Fruit fly (Drosophila melanogaster) whole organism, pupa: ENCODE results near the gene cert.

ENCODE experiments used
- CG10348 ChIP-seq: fragments of 200-800 bp; sonication (Bioruptor generic); IDR thresholded peaks from 2 replicates; pipeline ENCODE4 v1.3.6; 2022; ENCODE audit warnings: missing biosample characterization, missing genetic modification characterization
- CG12605 ChIP-seq: fragments of 200-800 bp; sonication (Bioruptor generic); IDR thresholded peaks from 2 replicates; pipeline ENCODE4 v1.3.6; 2022; ENCODE audit warnings: missing biosample characterization, missing genetic modification characterization
- CG13204 ChIP-seq: fragments of 200-800 bp; sonication (Bioruptor generic); optimal IDR thresholded peaks from 2 replicates; lab custom pipeline; 2018; ENCODE audit warnings: missing biosample characterization, mild to moderate bottlenecking, missing genetic modification characterization, moderate library complexity
- CG14655 ChIP-seq: fragments of 200-800 bp; sonication (Bioruptor generic); optimal IDR thresholded peaks from 3 replicates; lab custom pipeline; 2017; ENCODE audit warnings: mild to moderate bottlenecking, missing biosample characterization, missing genetic modification reagents, missing genetic modification characterization
- CG15710 ChIP-seq: fragments of 200-800 bp; sonication (Bioruptor generic); optimal IDR thresholded peaks from 2 replicates; lab custom pipeline; 2018; ENCODE audit warnings: missing biosample characterization, mild to moderate bottlenecking, missing genetic modification characterization, moderate library complexity
- CG17806 ChIP-seq: fragments of 200-800 bp; sonication (Bioruptor generic); optimal IDR thresholded peaks from 2 replicates; lab custom pipeline; 2018; ENCODE audit warnings: missing biosample characterization, mild to moderate bottlenecking, missing genetic modification characterization, moderate library complexity
- CG32121 ChIP-seq: fragments of 200-800 bp; sonication (Bioruptor generic); IDR thresholded peaks from 2 replicates; pipeline ENCODE4 v1.3.6; 2022; ENCODE audit warnings: missing biosample characterization, missing genetic modification characterization
- CG34367 ChIP-seq: fragments of 200-800 bp; sonication (Bioruptor generic); optimal IDR thresholded peaks from 2 replicates; lab custom pipeline; 2018; ENCODE audit warnings: missing biosample characterization, mild to moderate bottlenecking, missing genetic modification characterization
- CG4496 ChIP-seq: fragments of 200-800 bp; sonication (Bioruptor generic); IDR thresholded peaks from 3 replicates; pipeline ENCODE4 v1.3.6; 2022; ENCODE audit warnings: missing biosample characterization, missing genetic modification characterization
- CG8159 ChIP-seq: fragments of 200-800 bp; sonication (Bioruptor generic); optimal IDR thresholded peaks from 3 replicates; lab custom pipeline; 2018; ENCODE audit warnings: missing biosample characterization, mild to moderate bottlenecking, missing genetic modification characterization, moderate library complexity
- CG8301 ChIP-seq: fragments of 200-800 bp; sonication (Bioruptor generic); optimal IDR thresholded peaks from 2 replicates; lab custom pipeline; 2018; ENCODE audit warnings: missing biosample characterization, mild to moderate bottlenecking, missing genetic modification characterization
- CG9948 ChIP-seq: fragments of 200-800 bp; sonication (Bioruptor generic); optimal IDR thresholded peaks from 2 replicates; lab custom pipeline; 2018; ENCODE audit warnings: missing biosample characterization, mild to moderate bottlenecking, missing genetic modification characterization, moderate library complexity
- D1 ChIP-seq: fragments of 200-800 bp; sonication (Bioruptor generic); optimal IDR thresholded peaks from 2 replicates; lab custom pipeline; 2018; ENCODE audit warnings: missing biosample characterization, mild to moderate bottlenecking, missing genetic modification characterization, moderate library complexity
- EcR ChIP-seq: fragments of 200-800 bp; sonication (Bioruptor generic); optimal IDR thresholded peaks from 3 replicates; lab custom pipeline; 2019; ENCODE audit warnings: missing biosample characterization, missing genetic modification characterization, mild to moderate bottlenecking, moderate library complexity, missing genetic modification reagents
- Ets98B ChIP-seq: fragments of 200-800 bp; sonication (Bioruptor generic); IDR thresholded peaks from 2 replicates; pipeline ENCODE4 v1.3.6; 2022; ENCODE audit warnings: missing biosample characterization, missing genetic modification characterization
- Pif1A ChIP-seq: fragments of 200-800 bp; sonication (Bioruptor generic); optimal IDR thresholded peaks from 3 replicates; lab custom pipeline; 2016; ENCODE audit warnings: missing biosample characterization, missing genetic modification characterization
- Pif1B ChIP-seq: fragments of 200-800 bp; sonication (Bioruptor generic); optimal IDR thresholded peaks from 3 replicates; lab custom pipeline; 2016; ENCODE audit warnings: missing biosample characterization, missing genetic modification characterization
- Snoo ChIP-seq: fragments of 200-800 bp; sonication (Bioruptor generic); optimal IDR thresholded peaks from 3 replicates; lab custom pipeline; 2017; ENCODE audit warnings: missing biosample characterization, mild to moderate bottlenecking, missing genetic modification characterization, inconsistent platforms
- fd96Ca ChIP-seq: fragments of 200-800 bp; sonication (Bioruptor generic); IDR thresholded peaks from 3 replicates; pipeline ENCODE4 v1.3.6; 2022; ENCODE audit warnings: missing biosample characterization, missing genetic modification characterization
- gl ChIP-seq: fragments of 200-800 bp; sonication (Bioruptor generic); optimal IDR thresholded peaks from 2 replicates; lab custom pipeline; 2018; ENCODE audit warnings: missing biosample characterization, mild to moderate bottlenecking, missing genetic modification characterization
- rn ChIP-seq: fragments of 200-800 bp; sonication (Bioruptor generic); IDR thresholded peaks from 2 replicates; pipeline ENCODE4 v1.3.6; 2022; ENCODE audit warnings: missing biosample characterization, missing genetic modification characterization

cert gene

DNA sequence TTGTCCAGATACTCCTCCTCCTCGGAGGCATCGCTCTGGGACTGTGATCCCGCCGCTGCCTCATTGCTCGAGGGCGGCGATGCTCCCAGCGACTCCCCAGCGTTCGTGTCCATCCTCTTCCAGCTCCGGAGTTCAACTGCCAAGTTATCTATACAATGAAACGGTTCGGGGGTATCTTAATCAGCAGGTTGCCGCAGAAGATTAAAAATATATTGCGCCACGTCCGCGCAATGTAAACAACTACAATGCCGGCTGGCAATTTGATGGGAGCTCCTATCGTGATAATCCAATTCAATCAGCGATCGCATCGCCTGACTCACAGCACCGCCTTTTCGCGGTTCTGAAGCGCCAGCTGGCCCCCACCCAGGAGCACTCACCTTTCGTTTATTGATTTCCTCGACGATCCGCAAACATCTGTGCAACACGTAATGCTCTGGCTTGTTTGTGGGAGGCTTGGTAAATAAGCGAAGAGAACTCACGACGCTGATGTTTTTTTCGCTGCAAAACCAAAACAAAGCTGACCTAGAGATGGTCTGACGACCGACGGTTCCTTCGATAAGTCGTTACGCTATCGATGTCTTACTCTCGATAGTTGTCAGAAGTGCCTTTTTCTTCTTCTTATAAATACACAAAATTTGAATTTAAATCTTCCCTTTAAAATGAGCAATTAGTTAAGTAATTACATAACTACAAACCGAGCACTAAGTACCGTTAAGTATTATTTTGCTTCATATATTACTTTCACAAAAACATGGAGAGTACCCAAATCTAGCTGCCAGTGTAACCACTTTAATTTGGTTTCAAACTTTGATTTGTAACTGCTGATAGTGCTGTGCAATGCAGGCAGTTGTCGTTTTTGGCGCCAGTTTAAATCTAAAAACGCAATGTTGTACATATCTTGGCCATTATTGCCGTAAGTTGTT, at the start of gene cert:
cert (minus strand) TSS at position 535 of the 923 bp plus-strand sequence.
- TF ChIP-seq CG4496 (GFP tag; lab: Robert Waterston, UW) = 0 out of 3 replicates have a peak, but pooled peaks have one; percentile 9
- no peak for TF ChIP-seq gl (tag; lab: Kevin White, UChicago)
- TF ChIP-seq CG10348 (GFP tag; lab: Robert Waterston, UW) = no peak
- peak; percentile 69 for TF ChIP-seq EcR
- peak; percentile 35 for TF ChIP-seq Snoo (tag; lab: Kevin White, UChicago)
- peak; percentile 12 for TF ChIP-seq D1
- peak; percentile 13 for TF ChIP-seq Pif1B
- TF ChIP-seq CG15710 (tag; lab: Kevin White, UChicago) = peak; percentile 4
- TF ChIP-seq CG13204 (GFP tag; lab: Kevin White, UChicago) = no peak
- peak; percentile 12 for TF ChIP-seq Pif1A
- TF ChIP-seq CG8159 = no peak
- peak; percentile 9 for TF ChIP-seq CG34367 (tag; lab: Kevin White, UChicago)
- TF ChIP-seq rn (GFP tag; lab: Robert Waterston, UW) = no peak
- TF ChIP-seq CG32121 (GFP tag; lab: Robert Waterston, UW) = no peak
- TF ChIP-seq Ets98B (GFP tag; lab: Robert Waterston, UW) = no peak
- TF ChIP-seq, all 21 proteins: peak for 8

DNA sequence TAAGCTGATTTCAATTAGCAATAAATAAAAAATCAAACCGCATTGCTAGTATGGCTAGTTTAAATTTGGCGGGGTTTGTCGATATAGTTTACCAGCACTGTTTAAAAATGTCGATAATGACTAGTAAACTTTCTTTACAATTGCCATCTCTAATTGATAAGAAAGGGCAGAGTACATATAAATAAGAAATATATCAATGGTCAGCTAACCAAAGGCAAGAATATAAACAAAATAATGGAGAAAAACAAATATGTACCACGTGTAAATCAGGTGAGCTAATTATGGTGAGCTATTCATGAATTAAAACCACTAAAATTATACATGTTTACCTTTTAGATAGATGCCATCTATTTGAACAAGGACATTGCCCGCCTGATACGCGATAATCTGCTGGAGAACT, 49.3 kb upstream of the cert start, which contains the start of gene Pex2:
Pex2 (plus strand) TSS at position 131 of the 400 bp plus-strand sequence.
- TF ChIP-seq D1 (no peak), gl (tag; lab: Kevin White, UChicago) (no peak), CG12605 (GFP tag; lab: Robert Waterston, UW) (no peak), Snoo (tag; lab: Kevin White, UChicago) (no peak), CG8159 (peak; percentile 16), Pif1B (no peak), Pif1A (peak; percentile 10), CG15710 (tag; lab: Kevin White, UChicago) (no peak), CG13204 (GFP tag; lab: Kevin White, UChicago) (no peak), Ets98B (GFP tag; lab: Robert Waterston, UW) (no peak), EcR (no peak), CG9948 (tag; lab: Kevin White, UChicago) (no peak), fd96Ca (no peak), CG17806 (tag; lab: Kevin White, UChicago) (no peak), CG14655 (no peak), rn (GFP tag; lab: Robert Waterston, UW) (no peak), CG10348 (GFP tag; lab: Robert Waterston, UW) (no peak), CG8301 (tag; lab: Kevin White, UChicago) (peak; percentile 6), CG32121 (GFP tag; lab: Robert Waterston, UW) (peak; percentile 18; the same call in 1 of the 2 replicates), CG34367 (tag; lab: Kevin White, UChicago) (no peak), CG4496 (GFP tag; lab: Robert Waterston, UW) (0 out of 3 replicates have a peak, but pooled peaks have one; percentile 13)
- TF ChIP-seq, all 21 proteins: peak for 5

dm6 chr3L:8336372-8336771, 46.7 kb upstream of the cert start, which contains the start of gene Cpr66Cb:
Gene Cpr66Cb, plus strand, starts transcription at chr3L:8336672.
- TF ChIP-seq CG15710 (tag; lab: Kevin White, UChicago) (no peak), Snoo (tag; lab: Kevin White, UChicago) (no peak), CG32121 (GFP tag; lab: Robert Waterston, UW) (no peak)

DNA sequence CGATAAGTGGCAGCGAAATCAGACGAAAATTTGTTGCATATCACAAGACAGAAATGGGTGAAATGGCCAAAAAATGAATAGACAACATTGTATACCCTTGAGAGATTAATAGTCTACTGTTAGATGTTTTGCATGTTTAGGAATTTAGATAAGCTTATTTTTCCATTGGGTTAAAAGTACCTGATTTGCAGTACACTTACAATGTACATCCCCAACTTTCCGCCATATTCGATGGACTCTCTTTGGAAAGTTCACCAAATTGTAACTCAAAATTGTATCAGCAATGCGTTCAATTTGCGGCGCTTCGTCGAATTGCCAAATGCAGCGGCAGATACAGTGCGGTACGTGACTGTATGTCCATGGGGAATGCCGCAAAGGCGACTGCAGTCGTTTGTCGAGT, 44.7 kb upstream of the cert start:
- TF ChIP-seq Ets98B (GFP tag; lab: Robert Waterston, UW) (0 out of 2 replicates have a peak, but pooled peaks have one; percentile 35), fd96Ca (peak; percentile 13; the same call in 1 of the 3 replicates), CG13204 (GFP tag; lab: Kevin White, UChicago) (no peak), D1 (no peak)

DNA sequence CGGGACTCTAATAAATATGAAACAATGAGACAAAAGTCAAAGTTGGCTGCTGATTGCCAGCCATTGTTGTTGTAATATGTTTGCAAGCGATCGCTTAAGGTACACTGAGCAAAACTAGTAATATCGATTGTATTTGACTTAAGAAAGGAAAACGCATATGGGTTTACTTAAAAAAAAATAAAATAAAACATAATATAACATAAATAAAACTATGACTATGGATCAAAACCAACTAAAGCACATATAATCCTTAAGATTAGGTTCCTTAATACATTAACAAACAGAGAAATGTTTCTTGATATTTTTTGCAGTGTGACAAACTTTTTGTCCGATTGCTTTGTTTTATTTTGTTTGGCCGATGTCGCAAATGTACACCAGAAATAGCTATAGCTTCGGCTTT, 43.9 kb upstream of the cert start:
- TF ChIP-seq D1 = no peak
- TF ChIP-seq CG10348 (GFP tag; lab: Robert Waterston, UW) = no peak
- no peak for TF ChIP-seq fd96Ca
- TF ChIP-seq Pif1B = no peak
- no peak for TF ChIP-seq CG13204 (GFP tag; lab: Kevin White, UChicago)
- TF ChIP-seq rn (GFP tag; lab: Robert Waterston, UW) = no peak
- TF ChIP-seq CG15710 (tag; lab: Kevin White, UChicago) = no peak
- TF ChIP-seq Snoo (tag; lab: Kevin White, UChicago) = no peak
- TF ChIP-seq Pif1A = no peak
- TF ChIP-seq Ets98B (GFP tag; lab: Robert Waterston, UW) = no peak
- no peak for TF ChIP-seq CG12605 (GFP tag; lab: Robert Waterston, UW)
- TF ChIP-seq CG32121 (GFP tag; lab: Robert Waterston, UW) = no peak
- TF ChIP-seq gl (tag; lab: Kevin White, UChicago) = no peak
- TF ChIP-seq CG9948 (tag; lab: Kevin White, UChicago) = no peak

dm6 chr3L:8331414-8331813, 41.7 kb upstream of the cert start:
- TF ChIP-seq CG4496 (GFP tag; lab: Robert Waterston, UW) (0 out of 3 replicates have a peak, but pooled peaks have one; percentile 21), gl (tag; lab: Kevin White, UChicago) (no peak)
